Fruit fly (Drosophila melanogaster): ENCODE measurements around the gene CG16986.

The CG16986 gene

DNA sequence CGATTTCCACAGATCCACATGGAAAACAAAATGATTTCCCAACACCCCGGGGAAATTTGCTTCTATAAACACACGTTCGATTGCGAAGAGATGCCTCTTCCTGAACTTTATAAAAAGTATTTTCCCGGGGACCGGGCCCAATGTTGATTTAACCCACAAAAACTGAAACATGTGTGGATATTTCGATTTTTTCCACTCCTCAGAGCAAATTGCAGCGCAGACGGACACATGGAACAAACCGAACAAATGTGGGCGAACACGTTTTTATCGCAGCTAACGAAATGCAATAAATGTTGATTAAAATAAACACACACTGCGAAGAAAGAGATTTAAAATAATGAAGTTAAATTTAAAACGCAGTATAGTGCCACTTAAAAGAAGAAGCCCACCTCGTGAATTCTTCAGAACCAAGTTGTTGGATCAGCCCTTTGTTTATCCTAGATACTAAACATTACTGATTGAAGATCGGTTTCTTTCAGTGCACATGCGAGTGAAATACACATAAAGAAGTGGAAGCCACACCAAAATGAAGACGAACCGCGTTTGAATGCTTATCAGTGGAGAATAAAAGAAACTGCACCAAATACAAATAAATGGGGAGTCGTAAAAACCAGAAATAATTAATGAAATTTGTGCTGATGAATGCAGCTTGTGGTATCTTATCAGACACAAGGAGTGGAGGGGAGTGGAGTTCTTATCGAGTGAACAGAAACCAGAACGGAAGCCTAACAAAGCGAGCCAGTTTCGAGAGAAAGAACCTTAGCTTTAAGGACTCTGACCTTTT is 17.2 kb upstream of the CG16986 start (continued):
- TF ChIP-seq kah (GFP tag; optimal IDR thresholded peaks at IDR 0.05) (peak; percentile 78), CG11085 (GFP tag; IDR thresholded peaks at IDR 0.05) (no peak), tin (GFP tag; optimal IDR thresholded peaks at IDR 0.05) (peak; percentile 85), Scr (GFP tag; IDR thresholded peaks at IDR 0.05; ENCODE audit: partially characterized antibody) (no peak), tup (GFP tag; optimal IDR thresholded peaks at IDR 0.05) (peak; percentile 51), CG4360 (GFP tag; IDR thresholded peaks at IDR 0.05) (peak; percentile 54), Elba2 (GFP tag; optimal IDR thresholded peaks at IDR 0.05) (no peak), Sox100B (GFP tag; optimal IDR thresholded peaks at IDR 0.05) (peak; percentile 83), Dbx (GFP tag; IDR thresholded peaks at IDR 0.05) (no peak), Gug (GFP tag; IDR thresholded peaks at IDR 0.05) (peak; percentile 75), CG43689 (GFP tag; IDR thresholded peaks at IDR 0.05) (peak; percentile 66), Xbp1 (GFP tag; optimal IDR thresholded peaks at IDR 0.05) (peak; percentile 85), NFAT (GFP tag; IDR thresholded peaks at IDR 0.05) (no peak), sug (tag; optimal IDR thresholded peaks at IDR 0.05) (no peak), CG7928 (GFP tag; optimal IDR thresholded peaks at IDR 0.05) (no peak), bbx (GFP tag; IDR thresholded peaks at IDR 0.05; ENCODE audit: partially characterized antibody) (no peak), HLH3B (GFP tag; IDR thresholded peaks at IDR 0.05) (peak; percentile 86), CG18619 (GFP tag; optimal IDR thresholded peaks at IDR 0.05) (peak; percentile 46), ERR (GFP tag; optimal IDR thresholded peaks at IDR 0.05) (no peak), croc (GFP tag; conservative IDR thresholded peaks at IDR 0.05) (peak; percentile 76), CG13123 (GFP tag; optimal IDR thresholded peaks at IDR 0.05) (peak; percentile 26), CG14014 (GFP tag; IDR thresholded peaks at IDR 0.05) (peak; percentile 71; the same call in 1 of the 2 replicates), Ets97D (GFP tag; optimal IDR thresholded peaks at IDR 0.05) (peak; percentile 39), CG18764 (GFP tag; optimal IDR thresholded peaks at IDR 0.05) (peak; percentile 78), p53 (GFP tag; optimal IDR thresholded peaks at IDR 0.05) (peak; percentile 11), al (GFP tag; IDR thresholded peaks at IDR 0.05) (no peak), fd3F (GFP tag; optimal IDR thresholded peaks at IDR 0.05) (peak; percentile 21), CG12155 (GFP tag; optimal IDR thresholded peaks at IDR 0.05) (peak; percentile 61), CG13296 (GFP tag; optimal IDR thresholded peaks at IDR 0.05) (peak; percentile 44), ranshi (GFP tag; IDR thresholded peaks at IDR 0.05) (peak; percentile 81), B-H1 (GFP tag; IDR thresholded peaks at IDR 0.05) (peak; percentile 79), CG1647 (GFP tag; optimal IDR thresholded peaks at IDR 0.05) (peak; percentile 79), Doc2 (GFP tag; IDR thresholded peaks at IDR 0.05) (no peak), Antp (GFP tag; optimal IDR thresholded peaks at IDR 0.05) (peak; percentile 77), CG15514 (GFP tag; optimal IDR thresholded peaks at IDR 0.05) (no peak), tio (GFP tag; optimal IDR thresholded peaks at IDR 0.05) (peak; percentile 71), CTCF (GFP tag; optimal IDR thresholded peaks at IDR 0.05) (peak; percentile 46), CG2202 (tag; optimal IDR thresholded peaks at IDR 0.05) (peak; percentile 76), crp (GFP tag; optimal IDR thresholded peaks at IDR 0.05) (peak in 1 of 2 experiments; percentile 22), twi (tag; optimal IDR thresholded peaks at IDR 0.05) (peak; percentile 97), hb (GFP tag; IDR thresholded peaks at IDR 0.05; ENCODE audit: partially characterized antibody) (no peak), CG17912 (GFP tag; optimal IDR thresholded peaks at IDR 0.05) (no peak), CG17802 (tag; optimal IDR thresholded peaks at IDR 0.05) (peak; percentile 76), pzg (GFP tag; optimal IDR thresholded peaks at IDR 0.05) (no peak), her (GFP tag; optimal IDR thresholded peaks at IDR 0.05) (peak; percentile 56), CG10979 (tag; optimal IDR thresholded peaks at IDR 0.05) (peak; percentile 88), sna (GFP tag; IDR thresholded peaks at IDR 0.05; ENCODE audit: partially characterized antibody) (no peak), mld (GFP tag; IDR thresholded peaks at IDR 0.05; ENCODE audit: partially characterized antibody) (no peak), CG10321 (GFP tag; IDR thresholded peaks at IDR 0.05) (no peak), luna (GFP tag; optimal IDR thresholded peaks at IDR 0.05) (peak; percentile 16)

Measured in whole organism, embryonic.